Fruit fly (Drosophila melanogaster) whole organism, prepupa: ENCODE data around the gene CG16986.

Source experiments
- Blimp-1 ChIP-seq: fragments of 200-800 bp; sonication (Bioruptor generic); optimal IDR thresholded peaks from 3 replicates; lab custom pipeline; 2017; ENCODE audit warnings: missing biosample characterization, missing genetic modification characterization, mild to moderate bottlenecking, moderate library complexity, missing genetic modification reagents
- CG16779 ChIP-seq: fragments of 200-800 bp; sonication (Bioruptor generic); optimal IDR thresholded peaks from 3 replicates; lab custom pipeline; 2017; ENCODE audit warnings: missing biosample characterization, mild to moderate bottlenecking, missing genetic modification characterization
- CG3032 ChIP-seq: fragments of 200-800 bp; optimal IDR thresholded peaks from 2 replicates; lab custom pipeline; 2019; ENCODE audit warnings: missing biosample characterization, mild to moderate bottlenecking, missing genetic modification characterization, moderate library complexity
- CG4318 ChIP-seq: fragments of 200-800 bp; sonication (Bioruptor generic); optimal IDR thresholded peaks from 3 replicates; lab custom pipeline; 2017; ENCODE audit warnings: missing biosample characterization, mild to moderate bottlenecking, missing genetic modification characterization
- CG6808 ChIP-seq: fragments of 200-800 bp; sonication (Bioruptor generic); optimal IDR thresholded peaks from 3 replicates; lab custom pipeline; 2017; ENCODE audit warnings: missing biosample characterization, missing genetic modification characterization, mild to moderate bottlenecking, moderate library complexity, missing genetic modification reagents
- CG6854 ChIP-seq: fragments of 200-800 bp; sonication (Bioruptor generic); optimal IDR thresholded peaks from 2 replicates; lab custom pipeline; 2017; ENCODE audit warnings: missing biosample characterization, mild to moderate bottlenecking, missing genetic modification characterization
- Lpt ChIP-seq: fragments of 200-800 bp; sonication (Bioruptor generic); optimal IDR thresholded peaks from 3 replicates; lab custom pipeline; 2016; ENCODE audit warnings: missing biosample characterization, missing genetic modification characterization
- Sox102F ChIP-seq: fragments of 200-800 bp; sonication (Bioruptor generic); optimal IDR thresholded peaks from 2 replicates; lab custom pipeline; 2016; ENCODE audit warnings: missing biosample characterization, mild to moderate bottlenecking, missing genetic modification characterization
- Sox14 ChIP-seq: fragments of 200-800 bp; sonication (Bioruptor generic); optimal IDR thresholded peaks from 3 replicates; lab custom pipeline; 2016; ENCODE audit warnings: missing biosample characterization, missing genetic modification characterization
- acj6 ChIP-seq: fragments of 200-800 bp; sonication (Bioruptor generic); optimal IDR thresholded peaks from 3 replicates; lab custom pipeline; 2016; ENCODE audit warnings: missing biosample characterization, missing genetic modification characterization
- spab ChIP-seq: fragments of 200-800 bp; sonication (Bioruptor generic); optimal IDR thresholded peaks from 2 replicates; lab custom pipeline; 2017; ENCODE audit warnings: missing biosample characterization, mild to moderate bottlenecking, missing genetic modification characterization, missing genetic modification reagents
- svp ChIP-seq: fragments of 200-800 bp; sonication (Bioruptor generic); peaks from one replicate; lab custom pipeline; 2016; ENCODE audit warnings: missing biosample characterization, missing genetic modification characterization

DNA sequence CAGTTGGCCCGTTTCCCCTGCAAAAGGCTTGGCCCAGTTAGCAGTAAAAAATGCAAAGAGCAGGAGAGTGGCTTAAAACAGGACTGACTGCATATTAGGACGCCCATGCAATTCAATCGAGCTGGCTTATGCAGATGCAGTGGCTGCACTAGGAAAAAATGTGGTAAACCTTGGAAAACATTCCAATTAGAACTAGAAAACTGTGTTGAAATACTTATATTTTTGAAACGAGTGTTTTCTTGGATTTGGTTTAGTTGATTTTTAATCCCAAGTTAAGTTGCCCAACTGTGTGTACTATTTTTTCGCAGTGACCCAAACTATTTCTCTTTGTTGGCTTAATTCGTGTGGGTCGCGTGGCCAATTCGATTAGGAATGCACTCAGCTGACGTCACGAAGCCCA, 17.8 kb upstream of the CG16986 start:
- no peak for TF ChIP-seq Blimp-1
- TF ChIP-seq CG6854 (GFP tag; lab: Kevin White, UChicago): no peak
- TF ChIP-seq Sox102F (GFP tag; lab: Kevin White, UChicago): no peak
- no peak for TF ChIP-seq Sox14 (GFP tag; lab: Kevin White, UChicago)
- TF ChIP-seq CG3032 (tag; lab: Kevin White, UChicago): no peak
- peak; percentile 15 for TF ChIP-seq spab (GFP tag; lab: Kevin White, UChicago)
- TF ChIP-seq svp (GFP tag; lab: Kevin White, UChicago): no peak
- TF ChIP-seq Lpt (GFP tag; lab: Kevin White, UChicago): no peak
- TF ChIP-seq CG16779 (tag; lab: Kevin White, UChicago): peak; percentile 26
- TF ChIP-seq CG6808 (GFP tag; lab: Kevin White, UChicago): no peak
- no peak for TF ChIP-seq acj6 (GFP tag; lab: Kevin White, UChicago)
- no peak for TF ChIP-seq CG4318 (GFP tag; lab: Kevin White, UChicago)
